Worm (Caenorhabditis elegans) whole organism, L3 larva: ENCODE results near the gene acp-5.

Experiments
- R02D3.7 ChIP-seq: fragments of 150-350 bp; optimal IDR thresholded peaks from 2 replicates; lab custom pipeline; 2014; ENCODE audit warnings: missing biosample characterization, missing genetic modification characterization
- ZK546.5 ChIP-seq: sonication (generic microtip); optimal IDR thresholded peaks from 2 replicates; lab custom pipeline; 2017; ENCODE audit warnings: missing biosample characterization, missing genetic modification characterization
- aly-2 ChIP-seq: fragments of 150-350 bp; optimal IDR thresholded peaks from 2 replicates; lab custom pipeline; 2014; ENCODE audit warnings: missing biosample characterization, missing genetic modification characterization
- ama-1 ChIP-seq: fragments of 150-350 bp; optimal IDR thresholded peaks from 2 replicates; lab custom pipeline; 2018
- ceh-16 ChIP-seq: sonication (generic microtip); optimal IDR thresholded peaks from 2 replicates; lab custom pipeline; 2017; ENCODE audit warnings: missing biosample characterization, missing genetic modification characterization
- ceh-28 ChIP-seq: fragments of 150-350 bp; optimal IDR thresholded peaks from 2 replicates; lab custom pipeline; 2014; ENCODE audit warnings: missing biosample characterization, missing genetic modification reagents, missing genetic modification characterization
- ceh-82 ChIP-seq: fragments of 150-350 bp; optimal IDR thresholded peaks from 2 replicates; lab custom pipeline; 2014; ENCODE audit warnings: missing biosample characterization, missing genetic modification characterization
- ceh-9 ChIP-seq: sonication (generic microtip); optimal IDR thresholded peaks from 2 replicates; lab custom pipeline; 2018; ENCODE audit warnings: missing biosample characterization, missing genetic modification characterization
- daf-12 ChIP-seq: fragments of 150-350 bp; optimal IDR thresholded peaks from 2 replicates; lab custom pipeline; 2014; ENCODE audit warnings: missing biosample characterization, missing genetic modification reagents, missing genetic modification characterization
- egl-27 ChIP-seq: sonication (generic microtip); optimal IDR thresholded peaks from 4 replicates; lab custom pipeline; 2017; ENCODE audit warnings: missing biosample characterization, missing genetic modification reagents, missing genetic modification characterization
- egl-5 ChIP-seq: fragments of 150-350 bp; optimal IDR thresholded peaks from 2 replicates; lab custom pipeline; 2017; ENCODE audit warnings: missing biosample characterization, missing genetic modification reagents, missing genetic modification characterization, inconsistent platforms
- elt-1 ChIP-seq: fragments of 150-350 bp; optimal IDR thresholded peaks from 2 replicates; lab custom pipeline; 2014; ENCODE audit warnings: missing biosample characterization, missing genetic modification characterization
- elt-2 ChIP-seq: sonication (generic microtip); optimal IDR thresholded peaks from 2 replicates; lab custom pipeline; 2016; ENCODE audit warnings: missing genetic modification reagents, mild to moderate bottlenecking, missing genetic modification characterization, missing compliant biosample characterization
- elt-3 ChIP-seq, 3 experiments: fragments of 150-350 bp in 1 of 3; sonication (generic microtip) in 2 of 3; optimal IDR thresholded peaks; 2 replicates in 2 of 3; 4 replicates in 1 of 3; lab custom pipeline; 2014 to 2017; ENCODE audit warnings: missing biosample characterization in 3 of 3, missing genetic modification characterization in 3 of 3
- eor-1 ChIP-seq, 2 experiments: fragments of 150-350 bp; optimal IDR thresholded peaks; 2 replicates each; lab custom pipeline; 2014 to 2018; ENCODE audit warnings: missing biosample characterization in 2 of 2, missing genetic modification characterization in 2 of 2
- fkh-10 ChIP-seq: sonication (generic microtip); optimal IDR thresholded peaks from 2 replicates; lab custom pipeline; 2017; ENCODE audit warnings: missing biosample characterization, missing genetic modification reagents, missing genetic modification characterization
- fkh-2 ChIP-seq: fragments of 150-350 bp; optimal IDR thresholded peaks from 2 replicates; lab custom pipeline; 2014; ENCODE audit warnings: missing biosample characterization, missing genetic modification reagents, missing genetic modification characterization
- fos-1 ChIP-seq: fragments of 150-350 bp; optimal IDR thresholded peaks from 2 replicates; lab custom pipeline; 2014; ENCODE audit warnings: missing biosample characterization, missing genetic modification characterization
- hmg-11 ChIP-seq: sonication (generic microtip); optimal IDR thresholded peaks from 2 replicates; lab custom pipeline; 2016; ENCODE audit warnings: missing genetic modification characterization, missing compliant biosample characterization
- jun-1 ChIP-seq: fragments of 150-350 bp; optimal IDR thresholded peaks from 2 replicates; lab custom pipeline; 2014; ENCODE audit warnings: missing biosample characterization, missing genetic modification reagents, missing genetic modification characterization
- lin-15B ChIP-seq: fragments of 150-350 bp; optimal IDR thresholded peaks from 2 replicates; lab custom pipeline; 2014; ENCODE audit warnings: missing biosample characterization, missing genetic modification characterization
- lin-39 ChIP-seq: fragments of 150-350 bp; optimal IDR thresholded peaks from 2 replicates; lab custom pipeline; 2018; ENCODE audit warnings: missing biosample characterization, missing genetic modification reagents, missing genetic modification characterization
- lsy-12 ChIP-seq: sonication (generic microtip); optimal IDR thresholded peaks from 2 replicates; lab custom pipeline; 2016; ENCODE audit warnings: mild to moderate bottlenecking, missing genetic modification characterization, missing compliant biosample characterization
- mdl-1 ChIP-seq: fragments of 150-350 bp; optimal IDR thresholded peaks from 2 replicates; lab custom pipeline; 2014; ENCODE audit warnings: missing biosample characterization, missing genetic modification characterization
- mml-1 ChIP-seq: fragments of 150-350 bp; sonication (generic microtip); optimal IDR thresholded peaks from 3 replicates; lab custom pipeline; 2014; ENCODE audit warnings: missing biosample characterization, missing genetic modification characterization
- nfya-1 ChIP-seq: sonication (generic microtip); optimal IDR thresholded peaks from 2 replicates; lab custom pipeline; 2017; ENCODE audit warnings: missing genetic modification characterization, mild to moderate bottlenecking, missing compliant biosample characterization, antibody characterized with exemption, moderate library complexity; ENCODE audit not compliant: insufficient read depth
- nhr-11 ChIP-seq: fragments of 150-350 bp; optimal IDR thresholded peaks from 2 replicates; lab custom pipeline; 2014; ENCODE audit warnings: missing biosample characterization, missing genetic modification characterization
- nhr-12 ChIP-seq: fragments of 150-350 bp; optimal IDR thresholded peaks from 2 replicates; lab custom pipeline; 2014; ENCODE audit warnings: missing biosample characterization, missing genetic modification characterization
- nhr-23 ChIP-seq: fragments of 150-350 bp; optimal IDR thresholded peaks from 2 replicates; lab custom pipeline; 2014; ENCODE audit warnings: missing biosample characterization, missing genetic modification reagents, missing genetic modification characterization
- nhr-237 ChIP-seq: fragments of 150-350 bp; optimal IDR thresholded peaks from 2 replicates; lab custom pipeline; 2014; ENCODE audit warnings: missing biosample characterization, missing genetic modification characterization
- nhr-25 ChIP-seq: sonication (generic microtip); optimal IDR thresholded peaks from 2 replicates; lab custom pipeline; 2017; ENCODE audit warnings: missing biosample characterization, missing genetic modification characterization
- nhr-28 ChIP-seq: fragments of 150-350 bp; optimal IDR thresholded peaks from 2 replicates; lab custom pipeline; 2014; ENCODE audit warnings: missing biosample characterization, missing genetic modification characterization
- nhr-43 ChIP-seq: sonication (generic microtip); optimal IDR thresholded peaks from 2 replicates; lab custom pipeline; 2016; ENCODE audit warnings: mild to moderate bottlenecking, missing genetic modification characterization, missing compliant biosample characterization; ENCODE audit not compliant: poor library complexity, severe bottlenecking
- nhr-67 ChIP-seq: fragments of 150-350 bp; optimal IDR thresholded peaks from 2 replicates; lab custom pipeline; 2014; ENCODE audit warnings: missing biosample characterization, missing genetic modification characterization
- nhr-76 ChIP-seq: fragments of 150-350 bp; sonication (generic microtip); optimal IDR thresholded peaks from 5 replicates; lab custom pipeline; 2014; ENCODE audit warnings: missing biosample characterization, missing genetic modification characterization
- nhr-77 ChIP-seq: fragments of 150-350 bp; optimal IDR thresholded peaks from 2 replicates; lab custom pipeline; 2014; ENCODE audit warnings: missing biosample characterization, missing genetic modification characterization
- pha-4 ChIP-seq: fragments of 150-350 bp; optimal IDR thresholded peaks from 2 replicates; lab custom pipeline; 2014; ENCODE audit warnings: missing biosample characterization, missing genetic modification reagents, missing genetic modification characterization
- pqm-1 ChIP-seq: fragments of 150-350 bp; optimal IDR thresholded peaks from 2 replicates; lab custom pipeline; 2017; ENCODE audit warnings: missing biosample characterization, missing genetic modification characterization, inconsistent platforms
- sea-2 ChIP-seq: fragments of 150-350 bp; sonication (generic microtip); optimal IDR thresholded peaks from 4 replicates; lab custom pipeline; 2014; ENCODE audit warnings: missing biosample characterization, missing genetic modification reagents, missing genetic modification characterization
- skn-1 ChIP-seq: fragments of 150-350 bp; optimal IDR thresholded peaks from 2 replicates; lab custom pipeline; 2014; ENCODE audit warnings: missing biosample characterization, missing genetic modification characterization
- snpc-4 ChIP-seq: fragments of 150-350 bp; optimal IDR thresholded peaks from 2 replicates; lab custom pipeline; 2014; ENCODE audit warnings: missing biosample characterization, missing genetic modification characterization
- tbx-2 ChIP-seq: sonication (generic microtip); optimal IDR thresholded peaks from 2 replicates; lab custom pipeline; 2016; ENCODE audit warnings: mild to moderate bottlenecking, missing genetic modification characterization, missing compliant biosample characterization
- unc-39 ChIP-seq: sonication (generic microtip); optimal IDR thresholded peaks from 4 replicates; lab custom pipeline; 2017; ENCODE audit warnings: missing biosample characterization, missing genetic modification characterization
- unc-62 ChIP-seq: fragments of 150-350 bp; sonication (generic microtip); optimal IDR thresholded peaks from 4 replicates; lab custom pipeline; 2014; ENCODE audit warnings: missing biosample characterization, missing genetic modification reagents, missing genetic modification characterization
- zag-1 ChIP-seq: fragments of 150-350 bp; optimal IDR thresholded peaks from 2 replicates; lab custom pipeline; 2014; ENCODE audit warnings: missing biosample characterization, missing genetic modification characterization
- ztf-11 ChIP-seq: fragments of 150-350 bp; optimal IDR thresholded peaks from 2 replicates; lab custom pipeline; 2014; ENCODE audit warnings: missing biosample characterization, missing genetic modification characterization
- ztf-4 ChIP-seq: fragments of 150-350 bp; optimal IDR thresholded peaks from 2 replicates; lab custom pipeline; 2014; ENCODE audit warnings: missing biosample characterization, missing genetic modification characterization

acp-5 gene

DNA sequence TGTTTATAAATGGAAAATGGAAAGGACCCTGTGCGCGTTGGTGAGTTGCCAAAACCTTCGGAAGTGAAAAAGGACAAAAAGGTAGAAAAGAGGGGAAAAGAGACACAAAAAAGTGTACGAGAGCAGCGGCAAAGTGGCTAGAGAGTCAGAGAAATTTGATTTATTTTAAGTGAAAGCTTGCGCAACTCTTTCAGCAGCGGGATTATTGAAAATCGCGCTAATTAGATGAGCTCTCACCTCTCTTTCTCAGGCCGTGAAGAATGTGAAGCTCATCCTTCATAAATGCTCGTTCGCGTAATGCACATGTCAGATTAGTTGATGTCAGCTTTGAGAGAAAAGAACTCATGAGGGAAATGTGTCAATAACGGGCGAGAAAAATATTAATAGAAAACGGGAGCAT is 30.0 kb upstream of the acp-5 start:
- TF ChIP-seq fkh-10 (GFP tag; lab: Kevin White, UChicago) (peak; percentile 89), nhr-77 (tag; lab: Kevin White, UChicago) (no peak)

DNA sequence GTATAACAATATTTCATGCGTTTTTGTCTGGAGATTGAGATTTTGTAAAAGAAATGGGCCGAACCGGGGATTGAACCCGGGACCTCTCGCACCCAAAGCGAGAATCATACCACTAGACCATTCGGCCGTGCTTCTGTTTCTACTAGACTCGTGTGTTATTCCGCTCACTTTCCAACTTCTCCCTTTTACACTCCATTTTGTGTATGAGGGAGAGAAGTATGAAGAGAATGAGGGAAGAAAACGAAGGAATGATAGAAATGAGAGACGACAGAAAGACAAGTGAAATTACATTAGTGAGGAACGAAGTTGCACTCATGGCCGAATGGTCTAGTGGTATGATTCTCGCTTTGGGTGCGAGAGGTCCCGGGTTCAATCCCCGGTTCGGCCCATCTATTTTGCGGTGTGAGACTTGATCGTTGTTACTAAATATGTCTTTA is 28.1 kb upstream of the acp-5 start:
- peak; percentile 10 for TF ChIP-seq aly-2 (tag; lab: Kevin White, UChicago)
- TF ChIP-seq R02D3.7 (tag; lab: Kevin White, UChicago): peak; percentile 14
- TF ChIP-seq nfya-1 (tag; lab: Kevin White, UChicago): peak; percentile 87
- TF ChIP-seq egl-5 (tag; lab: Kevin White, UChicago): peak; percentile 78
- peak; percentile 77 for TF ChIP-seq jun-1 (tag; lab: Kevin White, UChicago)
- no peak for TF ChIP-seq ceh-9 (tag; lab: Kevin White, UChicago)
- TF ChIP-seq nhr-28: no peak
- TF ChIP-seq nhr-76 (tag; lab: Kevin White, UChicago): no peak
- TF ChIP-seq zag-1 (tag; lab: Kevin White, UChicago): peak; percentile 72
- peak; percentile 35 for TF ChIP-seq snpc-4 (tag; lab: Kevin White, UChicago)
- TF ChIP-seq elt-1 (tag; lab: Kevin White, UChicago): no peak
- peak; percentile 82 for TF ChIP-seq lin-39 (tag; lab: Kevin White, UChicago)
- peak; percentile 37 for TF ChIP-seq unc-39 (tag; lab: Kevin White, UChicago)
- no peak for TF ChIP-seq daf-12 (tag; lab: Kevin White, UChicago)
- TF ChIP-seq sea-2: peak; percentile 93
- peak; percentile 59 for TF ChIP-seq nhr-23 (tag; lab: Kevin White, UChicago)
- no peak for TF ChIP-seq ZK546.5 (tag; lab: Kevin White, UChicago)
- peak; percentile 88 for TF ChIP-seq lsy-12 (tag; lab: Kevin White, UChicago)
- peak; percentile 55 for TF ChIP-seq fkh-10 (GFP tag; lab: Kevin White, UChicago)
- peak; percentile 57 for TF ChIP-seq unc-62 (GFP tag; lab: Kevin White, UChicago)
- peak; percentile 27 for TF ChIP-seq fkh-2 (tag; lab: Kevin White, UChicago)
- peak; percentile 79 for TF ChIP-seq egl-27 (tag; lab: Kevin White, UChicago)
- peak; percentile 87 for TF ChIP-seq tbx-2
- TF ChIP-seq nhr-11 (tag; lab: Kevin White, UChicago): peak; percentile 66
- no peak for TF ChIP-seq ceh-16 (tag; lab: Kevin White, UChicago)
- TF ChIP-seq ceh-28: peak; percentile 74
- TF ChIP-seq ceh-82: peak; percentile 70
- TF ChIP-seq skn-1 (tag; lab: Kevin White, UChicago): no peak
- TF ChIP-seq ztf-4 (tag; lab: Kevin White, UChicago): peak; percentile 85
- no peak for TF ChIP-seq nhr-237 (tag; lab: Kevin White, UChicago)
- TF ChIP-seq pha-4: peak; percentile 60
- TF ChIP-seq ztf-11: peak; percentile 26
- peak; percentile 78 for TF ChIP-seq nhr-43 (tag; lab: Kevin White, UChicago)
- TF ChIP-seq eor-1 (tag; optimal IDR thresholded peaks at IDR 0.05; lab: Kevin White, UChicago): peak in 1 of 2 experiments; percentile 72
- peak in 1 of 3 experiments; percentile 76 for TF ChIP-seq elt-3 (tag; optimal IDR thresholded peaks at IDR 0.05; lab: Kevin White, UChicago)
- no peak for TF ChIP-seq nhr-67
- TF ChIP-seq elt-2 (tag; lab: Kevin White, UChicago): peak; percentile 57
- peak; percentile 85 for TF ChIP-seq nhr-25 (tag; lab: Kevin White, UChicago)
- no peak for TF ChIP-seq mml-1 (tag; lab: Kevin White, UChicago)
- TF ChIP-seq lin-15B: peak; percentile 2
- TF ChIP-seq pqm-1: peak; percentile 58
- no peak for TF ChIP-seq mdl-1 (tag; lab: Kevin White, UChicago)
- TF ChIP-seq nhr-77 (tag; lab: Kevin White, UChicago): peak; percentile 21
- TF ChIP-seq fos-1 (tag; lab: Kevin White, UChicago): no peak
- peak; percentile 98 for TF ChIP-seq hmg-11
- no peak for TF ChIP-seq nhr-12 (tag; lab: Kevin White, UChicago)
- peak; percentile 22 for TF ChIP-seq ama-1 (lab: Kevin White, UChicago)
